Worm (Caenorhabditis elegans) whole organism, L4/young adult: ENCODE results near the gene nhr-214.

Source experiments
- W03F9.2 ChIP-seq: fragments of 150-350 bp; optimal IDR thresholded peaks from 2 replicates; lab custom pipeline; 2014; ENCODE audit warnings: missing biosample characterization, missing genetic modification characterization
- dao-5 ChIP-seq: sonication (generic microtip); optimal IDR thresholded peaks from 2 replicates; lab custom pipeline; 2016; ENCODE audit warnings: missing genotype, missing genetic modification characterization, moderate library complexity, missing compliant biosample characterization
- him-1 ChIP-seq: sonication (generic microtip); optimal IDR thresholded peaks from 2 replicates; lab custom pipeline; 2016; ENCODE audit warnings: missing genotype, missing genetic modification reagents, missing genetic modification characterization, missing compliant biosample characterization

ce11 chrX:12700456-12700855 lies 1.4 kb downstream of the nhr-214 start, which contains the start of gene nhr-26:
- TF ChIP-seq W03F9.2 (tag; lab: Kevin White, UChicago) (no peak), him-1 (tag; lab: Kevin White, UChicago) (no peak), dao-5 (no peak)
